Worm (Caenorhabditis elegans) whole organism, midembryonic: Measurements from ENCODE around the gene srz-64.

Experiments
- cog-1 ChIP-seq: sonication (generic microtip); optimal IDR thresholded peaks from 2 replicates; lab custom pipeline; 2016; ENCODE audit warnings: missing genetic modification characterization, missing compliant biosample characterization
- flt-1 ChIP-seq: fragments of 200-800 bp; sonication (Bioruptor generic); IDR thresholded peaks from 2 replicates; pipeline ENCODE4 v1.3.6; 2022; ENCODE audit warnings: missing genetic modification characterization, missing compliant biosample characterization
- med-1 ChIP-seq: sonication (generic microtip); optimal IDR thresholded peaks from 2 replicates; lab custom pipeline; 2017; ENCODE audit warnings: missing genetic modification characterization, mild to moderate bottlenecking, missing compliant biosample characterization, antibody characterized with exemption, missing genetic modification reagents; ENCODE audit not compliant: insufficient read depth
- ref-1 ChIP-seq: fragments of 200-800 bp; sonication (Bioruptor generic); conservative IDR thresholded peaks from 2 replicates; pipeline ENCODE4 v1.3.6; 2022; ENCODE audit warnings: missing genetic modification reagents, missing genetic modification characterization, missing compliant biosample characterization
- tab-1 ChIP-seq: fragments of 200-800 bp; sonication (Bioruptor generic); IDR thresholded peaks from 2 replicates; pipeline ENCODE4 v1.3.6; 2022; ENCODE audit warnings: missing genetic modification characterization, missing compliant biosample characterization

DNA sequence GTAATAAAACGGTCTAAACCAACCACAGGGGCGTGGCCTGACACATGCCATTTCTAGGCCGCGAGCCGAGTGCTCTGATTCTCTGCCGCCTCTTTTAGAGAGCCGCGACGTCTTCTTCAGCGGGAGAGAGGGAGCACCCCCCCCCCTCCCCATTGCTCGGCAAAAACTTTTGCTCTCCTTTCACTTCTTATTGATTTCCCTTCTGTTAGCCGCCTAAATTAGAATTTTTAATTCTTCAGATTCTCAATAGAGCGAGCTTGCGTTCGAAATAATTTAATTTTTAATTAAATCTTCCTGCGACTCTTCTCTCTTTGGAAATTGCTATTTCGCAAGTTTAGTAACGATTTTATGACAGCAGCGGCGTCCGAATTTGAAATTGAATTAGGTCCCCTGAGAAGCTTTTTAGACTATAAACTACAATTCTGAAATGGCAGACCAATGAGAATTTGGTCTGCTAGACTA lies 30.2 kb upstream of the srz-64 start:
- no peak for TF ChIP-seq ref-1 (GFP tag; lab: Robert Waterston, UW)
- no peak for TF ChIP-seq flt-1 (GFP tag; lab: Robert Waterston, UW)
- no peak for TF ChIP-seq tab-1
- TF ChIP-seq cog-1 (tag; lab: Kevin White, UChicago), result no peak
- no peak for TF ChIP-seq med-1 (GFP tag; lab: Kevin White, UChicago)
